Worm (Caenorhabditis elegans) whole organism, mixed stage, embryonic: ENCODE data around the gene sro-1.

Experiments used
- bed-3 ChIP-seq: fragments of 200-800 bp; sonication (Bioruptor generic); optimal IDR thresholded peaks from 3 replicates; lab custom pipeline; 2018; ENCODE audit warnings: mild to moderate bottlenecking, missing genetic modification characterization, moderate library complexity, missing compliant biosample characterization
- ceh-83 ChIP-seq: fragments of 200-800 bp; sonication (Bioruptor generic); optimal IDR thresholded peaks from 2 replicates; lab custom pipeline; 2018; ENCODE audit warnings: mild to moderate bottlenecking, missing genetic modification characterization, missing compliant biosample characterization
- elt-1 ChIP-seq: sonication (generic microtip); optimal IDR thresholded peaks from 2 replicates; lab custom pipeline; 2017; ENCODE audit warnings: missing genetic modification characterization, mild to moderate bottlenecking, missing compliant biosample characterization, antibody characterized with exemption, moderate library complexity, borderline replicate concordance; ENCODE audit not compliant: insufficient read depth
- ham-2 ChIP-seq: fragments of 200-800 bp; sonication (Bioruptor generic); optimal IDR thresholded peaks from 2 replicates; lab custom pipeline; 2018; ENCODE audit warnings: mild to moderate bottlenecking, missing genetic modification characterization, missing compliant biosample characterization
- hlh-1 ChIP-seq: fragments of 150-350 bp; optimal IDR thresholded peaks from 2 replicates; lab custom pipeline; 2014; ENCODE audit warnings: missing biosample characterization, missing genetic modification reagents, missing genetic modification characterization
- mab-5 ChIP-seq: fragments of 150-350 bp; optimal IDR thresholded peaks from 2 replicates; lab custom pipeline; 2014; ENCODE audit warnings: missing biosample characterization, missing genetic modification characterization
- mls-2 ChIP-seq: sonication (generic microtip); optimal IDR thresholded peaks from 2 replicates; lab custom pipeline; 2016; ENCODE audit warnings: mild to moderate bottlenecking, missing genetic modification characterization, moderate library complexity, missing compliant biosample characterization
- nhr-12 ChIP-seq: fragments of 150-350 bp; optimal IDR thresholded peaks from 2 replicates; lab custom pipeline; 2014; ENCODE audit warnings: missing biosample characterization, missing genetic modification characterization
- nhr-2 ChIP-seq: fragments of 150-350 bp; optimal IDR thresholded peaks from 2 replicates; lab custom pipeline; 2014; ENCODE audit warnings: missing biosample characterization, missing genetic modification characterization
- nhr-237 ChIP-seq: fragments of 150-350 bp; optimal IDR thresholded peaks from 2 replicates; lab custom pipeline; 2014; ENCODE audit warnings: missing biosample characterization, missing genetic modification characterization
- nhr-28 ChIP-seq: fragments of 150-350 bp; optimal IDR thresholded peaks from 2 replicates; lab custom pipeline; 2014; ENCODE audit warnings: missing biosample characterization, missing genetic modification characterization
- nhr-76 ChIP-seq: sonication (generic microtip); optimal IDR thresholded peaks from 2 replicates; lab custom pipeline; 2017; ENCODE audit warnings: missing biosample characterization, missing genetic modification characterization
- pha-4 ChIP-seq: fragments of 150-350 bp; optimal IDR thresholded peaks from 2 replicates; lab custom pipeline; 2018; ENCODE audit warnings: missing biosample characterization, missing genetic modification reagents, missing genetic modification characterization
- sem-2 ChIP-seq: fragments of 200-800 bp; sonication (Bioruptor generic); optimal IDR thresholded peaks from 2 replicates; lab custom pipeline; 2018; ENCODE audit warnings: mild to moderate bottlenecking, missing genetic modification characterization, missing compliant biosample characterization
- snpc-4 ChIP-seq: fragments of 150-350 bp; optimal IDR thresholded peaks from 2 replicates; lab custom pipeline; 2014; ENCODE audit warnings: missing biosample characterization, missing genetic modification characterization
- unc-120 ChIP-seq: sonication (generic microtip); optimal IDR thresholded peaks from 2 replicates; lab custom pipeline; 2017; ENCODE audit warnings: missing genetic modification characterization, missing compliant biosample characterization; ENCODE audit not compliant: poor library complexity, severe bottlenecking
- zip-8 ChIP-seq: fragments of 150-350 bp; optimal IDR thresholded peaks from 2 replicates; lab custom pipeline; 2014; ENCODE audit warnings: missing biosample characterization, missing genetic modification characterization

The sro-1 gene

ce11 chrII:7413764-7414163, 51.7 kb downstream of the sro-1 start:
- TF ChIP-seq sem-2 (GFP tag; lab: Kevin White, UChicago) (no peak), nhr-76 (tag; lab: Kevin White, UChicago) (no peak), mls-2 (tag; lab: Kevin White, UChicago) (no peak)

ce11 chrII:7413275-7413674, 52.1 kb downstream of the sro-1 start:
- TF ChIP-seq ceh-83 (GFP tag; lab: Kevin White, UChicago) (no peak), nhr-12 (tag; lab: Kevin White, UChicago) (no peak), elt-1 (tag; lab: Kevin White, UChicago) (no peak), nhr-237 (no peak), pha-4 (tag; lab: Kevin White, UChicago) (no peak), zip-8 (tag; lab: Kevin White, UChicago) (no peak), nhr-2 (no peak), hlh-1 (tag; lab: Kevin White, UChicago) (no peak)

- no peak for TF ChIP-seq ham-2
- no peak for TF ChIP-seq ceh-83 (GFP tag; lab: Kevin White, UChicago)
- no peak for TF ChIP-seq nhr-237
- TF ChIP-seq unc-120 (tag; lab: Kevin White, UChicago): no peak
- no peak for TF ChIP-seq mab-5 (tag; lab: Kevin White, UChicago)
- no peak for TF ChIP-seq pha-4 (tag; lab: Kevin White, UChicago)
- no peak for TF ChIP-seq sem-2 (GFP tag; lab: Kevin White, UChicago)
- TF ChIP-seq snpc-4 (tag; lab: Kevin White, UChicago): no peak
- TF ChIP-seq bed-3 (GFP tag; lab: Kevin White, UChicago): no peak
- TF ChIP-seq nhr-28 (tag; lab: Kevin White, UChicago): no peak
Observed at ce11 chrII:7411930-7412329, 53.5 kb downstream of the sro-1 start, which contains the start of gene K02A2.5. Gene K02A2.5, minus strand, starts transcription at chrII:7412030.
